Worm (Caenorhabditis elegans): ENCODE data around the gene F40G12.4.

DNA sequence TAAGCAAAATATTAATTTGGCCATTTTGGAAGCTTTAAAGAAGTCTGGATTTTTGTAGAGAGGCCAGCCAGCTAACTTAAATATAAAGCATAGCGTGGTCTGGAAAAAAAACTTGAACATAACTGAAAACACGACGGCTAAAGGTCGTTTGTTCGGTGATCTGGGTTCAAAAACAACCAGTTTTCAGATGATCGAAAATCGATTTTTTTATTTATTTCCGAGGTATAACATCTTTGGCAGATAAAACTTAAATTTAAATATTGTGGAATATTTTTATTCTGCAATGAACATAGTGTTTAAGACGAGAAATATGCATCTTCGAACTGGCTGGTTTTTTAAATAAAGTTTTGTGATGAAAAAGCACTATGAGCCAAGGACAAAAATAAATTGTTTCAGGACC lies at the start of gene F40G12.4:
- no peak for TF ChIP-seq scrt-1 (GFP tag; IDR thresholded peaks at IDR 0.05)
- TF ChIP-seq ama-1 (optimal IDR thresholded peaks at IDR 0.05) = no peak
- TF ChIP-seq sea-1 (GFP tag; conservative IDR thresholded peaks at IDR 0.05) = no peak
- TF ChIP-seq aly-1 (tag; optimal IDR thresholded peaks at IDR 0.05) = no peak
- TF ChIP-seq tbx-37 (GFP tag; conservative IDR thresholded peaks at IDR 0.05) = no peak
- no peak for TF ChIP-seq ceh-13 (GFP tag; optimal IDR thresholded peaks at IDR 0.05)
- TF ChIP-seq flt-1 (GFP tag; IDR thresholded peaks at IDR 0.05) = no peak

Data from whole organism, early embryonic.